Worm (Caenorhabditis elegans) whole organism, midembryonic: ENCODE data around the gene grd-8.

Experiments used
- T22C8.4 ChIP-seq: fragments of 200-800 bp; sonication (Bioruptor generic); IDR thresholded peaks from 2 replicates; pipeline ENCODE4 v1.3.6; 2022; ENCODE audit warnings: missing genetic modification characterization, missing compliant biosample characterization
- cog-1 ChIP-seq: sonication (generic microtip); optimal IDR thresholded peaks from 2 replicates; lab custom pipeline; 2016; ENCODE audit warnings: missing genetic modification characterization, missing compliant biosample characterization
- flt-1 ChIP-seq: fragments of 200-800 bp; sonication (Bioruptor generic); IDR thresholded peaks from 2 replicates; pipeline ENCODE4 v1.3.6; 2022; ENCODE audit warnings: missing genetic modification characterization, missing compliant biosample characterization
- med-1 ChIP-seq: sonication (generic microtip); optimal IDR thresholded peaks from 2 replicates; lab custom pipeline; 2017; ENCODE audit warnings: missing genetic modification characterization, mild to moderate bottlenecking, missing compliant biosample characterization, antibody characterized with exemption, missing genetic modification reagents; ENCODE audit not compliant: insufficient read depth
- ref-1 ChIP-seq: fragments of 200-800 bp; sonication (Bioruptor generic); conservative IDR thresholded peaks from 2 replicates; pipeline ENCODE4 v1.3.6; 2022; ENCODE audit warnings: missing genetic modification reagents, missing genetic modification characterization, missing compliant biosample characterization
- tab-1 ChIP-seq: fragments of 200-800 bp; sonication (Bioruptor generic); IDR thresholded peaks from 2 replicates; pipeline ENCODE4 v1.3.6; 2022; ENCODE audit warnings: missing genetic modification characterization, missing compliant biosample characterization
- ztf-29 ChIP-seq: fragments of 200-800 bp; sonication (Bioruptor generic); IDR thresholded peaks from 2 replicates; pipeline ENCODE4 v1.3.6; 2022; ENCODE audit warnings: missing genetic modification reagents, missing genetic modification characterization, missing compliant biosample characterization

DNA sequence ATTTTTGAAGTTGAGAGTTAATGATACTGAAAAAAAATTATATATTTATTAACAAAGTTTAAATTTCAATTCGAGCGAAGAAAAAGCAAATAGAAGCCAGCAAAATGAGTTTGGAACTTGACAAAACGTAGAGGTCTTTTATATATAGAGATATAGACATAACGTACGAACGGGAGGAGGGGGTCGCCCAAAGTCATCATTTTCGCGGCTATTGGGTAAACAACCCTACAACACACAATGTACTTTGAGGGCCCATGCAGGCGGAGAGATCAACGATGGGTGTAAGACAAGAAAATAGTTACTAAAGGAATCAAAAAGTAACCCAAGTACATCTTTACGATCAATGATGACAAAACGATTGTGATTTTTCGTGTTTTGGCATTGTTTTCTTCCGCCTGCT lies 30.6 kb upstream of the grd-8 start, which contains the start of gene ZK742.4:
- TF ChIP-seq flt-1 (no peak), ref-1 (GFP tag; lab: Robert Waterston, UW) (no peak), tab-1 (GFP tag; lab: Robert Waterston, UW) (no peak), ztf-29 (GFP tag; lab: Robert Waterston, UW) (no peak), T22C8.4 (GFP tag; lab: Robert Waterston, UW) (no peak), cog-1 (tag; lab: Kevin White, UChicago) (no peak), med-1 (no peak)
